Worm (Caenorhabditis elegans) whole organism, L4/young adult: ENCODE results near the gene fbxb-52.

Experiments used
- W03F9.2 ChIP-seq: fragments of 150-350 bp; optimal IDR thresholded peaks from 2 replicates; lab custom pipeline; 2014; ENCODE audit warnings: missing biosample characterization, missing genetic modification characterization
- dao-5 ChIP-seq: sonication (generic microtip); optimal IDR thresholded peaks from 2 replicates; lab custom pipeline; 2016; ENCODE audit warnings: missing genotype, missing genetic modification characterization, moderate library complexity, missing compliant biosample characterization
- him-1 ChIP-seq: sonication (generic microtip); optimal IDR thresholded peaks from 2 replicates; lab custom pipeline; 2016; ENCODE audit warnings: missing genotype, missing genetic modification reagents, missing genetic modification characterization, missing compliant biosample characterization

ce11 chrII:1525498-1525897, 24.9 kb downstream of the fbxb-52 start, which contains the start of gene Y51H7BR.7:
- TF ChIP-seq him-1 (tag; lab: Kevin White, UChicago), result no peak
- no peak for TF ChIP-seq dao-5 (tag; lab: Kevin White, UChicago)
- TF ChIP-seq W03F9.2, result no peak
